Worm (Caenorhabditis elegans) whole organism, L4/young adult: Measurements from ENCODE around the gene Y37D8A.2.

Experiments used
- W03F9.2 ChIP-seq: fragments of 150-350 bp; optimal IDR thresholded peaks from 2 replicates; lab custom pipeline; 2014; ENCODE audit warnings: missing biosample characterization, missing genetic modification characterization
- dao-5 ChIP-seq: sonication (generic microtip); optimal IDR thresholded peaks from 2 replicates; lab custom pipeline; 2016; ENCODE audit warnings: missing genotype, missing genetic modification characterization, moderate library complexity, missing compliant biosample characterization
- him-1 ChIP-seq: sonication (generic microtip); optimal IDR thresholded peaks from 2 replicates; lab custom pipeline; 2016; ENCODE audit warnings: missing genotype, missing genetic modification reagents, missing genetic modification characterization, missing compliant biosample characterization

DNA sequence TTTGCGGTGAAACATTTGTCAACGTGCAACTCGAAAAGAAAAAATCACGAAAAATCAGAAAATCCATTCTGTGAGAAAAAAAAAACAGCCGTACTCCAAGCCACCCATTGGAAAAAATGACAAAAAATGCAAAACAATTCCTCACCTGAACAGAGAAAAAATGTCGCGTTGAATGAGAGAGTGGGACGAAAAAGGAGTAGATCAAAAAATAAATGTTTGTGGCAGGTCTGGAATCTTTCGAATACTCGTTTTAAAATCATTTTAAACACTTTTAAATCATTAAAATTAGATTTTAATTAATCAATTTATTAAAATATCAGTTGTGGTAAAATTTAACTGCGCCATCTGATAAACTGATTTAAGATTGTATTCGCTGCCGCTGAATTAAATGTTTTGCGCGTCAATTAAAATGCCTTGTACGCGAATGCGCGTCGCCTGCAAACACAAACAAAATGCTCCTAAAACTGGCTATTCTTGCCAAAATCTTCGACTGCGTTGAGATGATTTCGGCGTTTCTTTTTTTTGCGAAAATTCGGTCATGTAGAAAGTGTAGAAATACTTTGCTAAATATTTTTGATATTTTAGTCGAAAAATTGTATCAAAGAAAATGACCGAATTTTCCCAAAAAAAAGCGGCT, 50.2 kb downstream of the Y37D8A.2 start, which contains the start of gene Y37D8A.6:
- no peak for TF ChIP-seq dao-5 (tag; lab: Kevin White, UChicago)
- no peak for TF ChIP-seq W03F9.2 (tag; lab: Kevin White, UChicago)
- no peak for TF ChIP-seq him-1 (tag; lab: Kevin White, UChicago)
